Fruit fly (Drosophila melanogaster) Kc167 (cell line): ENCODE results near the gene janA.

ENCODE experiments used
- Myc ChIP-seq: fragments of >200 bp; optimal IDR thresholded peaks from 2 replicates; lab custom pipeline; 2017; ENCODE audit warnings: missing external identifiers
- Sin3A ChIP-seq: fragments of >200 bp; optimal IDR thresholded peaks from 2 replicates; lab custom pipeline; 2018; ENCODE audit warnings: missing external identifiers
- h ChIP-seq: fragments of >200 bp; optimal IDR thresholded peaks from 3 replicates; lab custom pipeline; 2018; ENCODE audit warnings: missing external identifiers
- insv ChIP-seq: fragments of >200 bp; optimal IDR thresholded peaks from 3 replicates; lab custom pipeline; 2018; ENCODE audit warnings: missing external identifiers
- psq ChIP-seq: fragments of >200 bp; optimal IDR thresholded peaks from 2 replicates; lab custom pipeline; 2017; ENCODE audit warnings: missing external identifiers
- ttk ChIP-seq: sonication (Bioruptor generic); optimal IDR thresholded peaks from 2 replicates; lab custom pipeline; 2017; ENCODE audit warnings: missing external identifiers

Gene janA

DNA sequence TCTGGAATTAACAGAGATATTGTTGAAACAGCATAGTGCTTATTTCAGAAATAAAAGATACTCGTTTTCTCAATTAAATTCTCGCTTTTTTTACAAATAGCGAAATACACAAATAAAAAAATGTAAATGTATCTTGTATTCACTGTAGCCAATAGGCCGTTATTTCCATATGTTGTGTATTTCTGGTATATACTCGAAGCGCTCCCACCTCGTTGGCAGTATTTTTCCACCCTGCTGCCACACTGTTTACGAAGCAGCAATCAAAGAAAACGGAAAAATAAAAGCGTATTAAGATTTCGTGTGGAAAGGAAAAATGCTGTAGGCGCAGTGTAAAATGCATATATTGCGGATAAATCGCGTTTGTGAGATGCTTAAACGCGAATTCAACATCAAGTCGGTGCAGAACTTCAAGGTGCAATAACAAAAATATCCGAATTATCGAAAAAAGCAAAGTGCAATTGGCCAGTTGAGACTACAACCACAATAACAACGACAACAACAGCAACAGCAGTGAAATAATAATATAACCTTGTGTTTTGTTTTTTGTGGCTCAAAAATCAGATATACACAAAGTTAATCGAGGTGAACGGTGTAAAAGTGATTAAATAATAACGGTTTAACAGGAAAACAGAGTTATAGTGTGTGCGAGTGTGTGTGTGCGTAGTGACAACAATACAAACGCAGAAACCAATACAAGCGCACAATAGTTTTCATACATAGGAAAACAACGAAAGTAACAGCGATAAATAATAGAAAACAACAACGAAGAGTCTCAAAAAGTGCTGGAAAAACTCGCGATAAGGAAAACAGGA is 18.9 kb upstream of the janA start, which contains the start of gene sima:
Gene sima, plus strand, starts transcription at position 255 of the 812 bp plus-strand sequence.
- TF ChIP-seq psq (lab: Kevin White, UChicago), result peak; percentile 93
- TF ChIP-seq Sin3A, result no peak

DNA sequence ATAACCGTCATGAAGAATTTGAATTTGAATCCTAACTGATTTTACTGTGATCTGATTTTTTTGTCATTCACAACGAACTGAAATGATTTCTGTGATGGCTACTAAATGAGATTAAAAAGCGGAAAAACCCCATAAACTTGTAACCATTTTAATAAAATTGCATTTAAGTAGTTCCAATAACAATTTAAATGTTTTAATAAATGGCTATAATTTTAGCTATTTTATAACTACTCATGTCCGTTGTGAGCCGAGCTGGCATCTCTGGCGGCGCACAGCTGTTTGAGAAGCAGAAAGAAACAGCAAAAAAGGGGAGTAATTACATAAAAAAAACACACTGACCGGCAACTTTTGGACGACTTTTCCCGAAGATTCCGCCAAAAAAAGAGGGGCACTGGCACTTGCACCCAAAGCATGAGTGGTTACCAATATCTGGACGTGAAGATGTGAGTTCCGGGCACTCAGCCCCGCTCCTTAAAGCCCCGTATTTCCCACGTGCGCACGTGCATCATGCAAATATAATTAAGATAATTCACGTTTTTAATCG is 17.3 kb upstream of the janA start, which contains the start of the genes CG7950 and Rpp14a:
Gene CG7950, plus strand, starts transcription at position 268 of the 544 bp plus-strand sequence.
Gene Rpp14a, plus strand, starts transcription at position 268 of the 544 bp plus-strand sequence.
- no peak for TF ChIP-seq h (lab: Kevin White, UChicago)
- TF ChIP-seq Myc (lab: Kevin White, UChicago), result no peak
- TF ChIP-seq ttk (lab: Kevin White, UChicago), result no peak
- no peak for TF ChIP-seq psq (lab: Kevin White, UChicago)
- TF ChIP-seq insv (lab: Kevin White, UChicago), result no peak
- TF ChIP-seq Sin3A, result no peak

DNA sequence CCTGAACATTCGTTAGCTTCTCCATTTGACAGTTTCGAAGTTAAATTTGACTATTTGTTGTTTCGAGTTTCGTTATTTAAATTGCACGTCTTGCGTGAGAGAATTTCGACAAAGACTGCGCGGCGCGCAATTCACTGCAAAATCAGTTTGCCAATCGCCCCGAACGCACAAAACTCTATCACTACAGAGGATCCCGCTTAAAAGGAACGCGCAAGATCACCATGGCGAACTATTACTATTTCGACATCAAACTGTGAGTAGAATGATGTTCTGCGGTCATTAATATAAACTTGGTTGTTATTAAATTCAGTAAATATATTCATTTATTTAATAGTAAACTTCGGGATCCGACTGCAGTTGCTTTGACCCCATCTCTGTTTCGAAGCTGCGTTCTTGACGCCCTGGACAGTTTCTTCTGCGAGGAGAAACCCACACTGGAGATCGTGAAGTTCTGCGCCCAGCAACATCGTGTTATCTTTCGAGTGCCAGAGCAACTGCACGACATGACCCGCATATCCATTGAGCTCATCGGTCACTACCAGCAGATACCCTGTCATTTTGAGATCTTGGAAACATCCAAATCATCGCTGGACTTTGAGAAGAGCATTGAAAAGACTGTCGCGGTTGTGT is 16.7 kb upstream of the janA start, which contains the start of the genes Rpp14b and spn-A:
Gene Rpp14b, plus strand, starts transcription at position 43 of the 630 bp plus-strand sequence.
Gene spn-A, minus strand, starts transcription at position 123 of the 630 bp plus-strand sequence.
- no peak for TF ChIP-seq Sin3A
- no peak for TF ChIP-seq psq (lab: Kevin White, UChicago)
- TF ChIP-seq ttk (lab: Kevin White, UChicago), result no peak
- no peak for TF ChIP-seq Myc (lab: Kevin White, UChicago)
- TF ChIP-seq insv (lab: Kevin White, UChicago), result peak; percentile 11
- TF ChIP-seq h (lab: Kevin White, UChicago), result peak; percentile 26

DNA sequence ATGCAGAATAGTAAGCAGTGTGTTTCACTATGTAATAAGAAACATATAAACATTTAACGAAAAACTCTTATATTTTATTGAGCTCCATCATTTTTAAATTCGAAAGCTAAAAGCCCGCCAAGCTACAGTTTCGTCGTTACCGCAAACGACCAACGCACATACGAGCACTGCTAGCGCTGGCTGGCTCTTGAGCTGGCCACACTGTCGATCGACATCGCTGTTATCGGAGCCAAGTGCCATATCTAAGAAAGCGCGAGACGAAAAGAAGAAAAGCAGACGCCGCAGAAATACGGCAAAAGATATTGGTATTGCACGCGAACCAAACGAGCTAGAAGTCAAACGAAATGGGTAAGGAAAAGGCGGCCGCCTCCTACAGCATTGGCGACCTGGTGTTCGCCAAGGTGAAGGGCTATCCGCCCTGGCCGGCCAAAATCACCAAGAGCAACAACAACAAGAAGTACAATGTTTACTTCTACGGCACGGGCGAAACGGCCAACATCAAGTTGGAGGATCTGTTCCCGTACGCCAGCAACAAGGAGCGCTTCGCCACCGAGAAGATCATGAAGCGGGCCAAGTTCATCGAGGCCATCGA is 13.2 kb upstream of the janA start, which contains the start of gene Jasper:
Gene Jasper, plus strand, starts transcription at position 60 of the 592 bp plus-strand sequence.
- TF ChIP-seq psq (lab: Kevin White, UChicago), result no peak
- no peak for TF ChIP-seq Sin3A
- TF ChIP-seq h (lab: Kevin White, UChicago), result no peak
- TF ChIP-seq Myc (lab: Kevin White, UChicago), result no peak
- TF ChIP-seq insv (lab: Kevin White, UChicago), result no peak
- no peak for TF ChIP-seq ttk (lab: Kevin White, UChicago)

DNA sequence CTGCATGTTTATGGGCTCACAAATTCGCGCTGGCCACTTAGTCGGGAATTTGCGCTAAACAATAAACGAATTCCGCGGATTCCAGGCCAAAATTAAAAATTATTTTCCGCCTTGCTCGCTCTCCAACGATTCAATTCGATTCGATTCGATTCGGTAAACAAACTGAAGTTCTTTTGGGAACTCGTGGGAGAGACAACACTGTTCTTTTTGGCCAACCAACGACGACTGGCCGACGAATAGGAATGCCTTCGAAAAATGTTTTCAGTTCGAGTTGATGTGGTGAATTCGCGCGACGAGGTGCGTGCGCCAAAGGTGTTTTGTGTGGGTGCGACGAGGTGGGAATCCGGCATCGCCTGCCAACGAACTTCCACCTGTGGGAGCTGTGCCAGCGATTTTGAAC is 12.6 kb upstream of the janA start, which contains the start of gene CG15528:
Gene CG15528, minus strand, starts transcription at position 180 of the 400 bp plus-strand sequence.
- no peak for TF ChIP-seq Myc (lab: Kevin White, UChicago)
- no peak for TF ChIP-seq ttk (lab: Kevin White, UChicago)
- TF ChIP-seq insv (lab: Kevin White, UChicago), result no peak
- TF ChIP-seq Sin3A, result no peak

DNA sequence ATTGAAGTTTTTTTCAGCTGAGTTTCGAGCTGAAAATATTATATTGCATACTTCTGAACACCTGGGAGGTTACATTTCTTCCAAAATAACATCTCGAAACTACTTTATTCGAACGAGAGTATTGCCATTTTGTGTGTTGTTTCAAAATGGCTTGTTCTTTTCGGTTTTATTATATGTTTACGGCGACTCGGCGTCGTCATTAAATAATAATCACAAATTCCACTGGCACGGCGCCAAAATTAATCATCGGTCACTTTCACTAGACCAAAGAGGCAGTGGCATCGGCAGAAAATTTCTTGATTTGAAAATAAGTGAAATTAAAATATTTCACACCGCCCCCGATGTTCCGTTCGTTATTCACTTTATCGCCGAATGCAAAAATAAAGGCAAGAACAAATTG is 11.1 kb upstream of the janA start:
- no peak for TF ChIP-seq psq (lab: Kevin White, UChicago)
- TF ChIP-seq Sin3A, result no peak
- TF ChIP-seq Myc (lab: Kevin White, UChicago), result no peak
- TF ChIP-seq ttk (lab: Kevin White, UChicago), result no peak
- no peak for TF ChIP-seq h (lab: Kevin White, UChicago)
- no peak for TF ChIP-seq insv (lab: Kevin White, UChicago)

DNA sequence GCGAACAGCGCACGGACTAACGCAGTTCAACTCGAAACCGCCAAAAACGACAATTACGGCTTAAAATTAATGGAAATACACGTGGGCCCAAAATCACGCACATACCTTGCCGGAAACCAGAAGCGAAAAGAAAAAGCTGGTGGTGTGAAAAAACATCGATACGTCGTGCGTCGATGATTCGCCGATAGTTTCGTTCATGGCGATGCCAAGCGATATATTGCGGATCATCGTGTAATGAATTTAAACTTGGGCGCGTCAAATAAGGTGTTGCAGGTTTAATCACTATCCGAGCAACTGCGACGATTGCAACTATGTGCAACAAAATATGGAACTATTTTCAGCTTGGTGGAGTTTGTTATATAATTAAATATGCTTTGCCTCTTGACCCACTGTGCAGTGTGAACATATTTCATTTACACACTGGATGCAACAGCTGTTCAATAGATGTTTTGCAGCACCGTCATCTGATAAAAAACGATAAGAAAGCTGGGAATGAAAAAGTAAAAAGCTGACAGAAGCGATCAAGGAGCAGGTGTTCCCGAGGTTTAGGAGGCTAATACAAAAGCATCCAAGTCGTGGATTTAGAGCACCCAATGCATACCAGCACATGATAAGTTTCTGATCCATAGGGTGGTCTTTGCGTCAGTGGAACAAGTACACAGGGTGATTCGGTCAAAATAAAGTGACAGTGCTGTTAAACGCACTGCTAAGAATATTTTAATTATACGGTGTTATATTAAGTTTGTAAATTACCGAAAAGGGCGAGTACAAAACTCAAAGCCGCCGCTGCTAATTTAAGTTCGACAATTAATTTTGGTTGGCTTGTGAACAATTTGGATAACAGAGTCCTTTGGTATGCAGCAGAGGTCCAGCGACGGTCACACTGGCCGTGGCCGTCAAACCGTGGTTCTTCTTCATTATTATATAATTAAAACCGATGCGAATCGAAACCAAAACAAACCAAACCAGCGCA is 7.0 kb upstream of the janA start, which contains the start of the genes RpL32 and CG7943:
Gene RpL32, minus strand, starts transcription at position 133 of the 973 bp plus-strand sequence.
Gene CG7943, plus strand, starts transcription at position 442 of the 973 bp plus-strand sequence.
- TF ChIP-seq ttk (lab: Kevin White, UChicago) (no peak), insv (lab: Kevin White, UChicago) (no peak), psq (lab: Kevin White, UChicago) (no peak), Sin3A (no peak), Myc (lab: Kevin White, UChicago) (no peak), h (lab: Kevin White, UChicago) (no peak)

DNA sequence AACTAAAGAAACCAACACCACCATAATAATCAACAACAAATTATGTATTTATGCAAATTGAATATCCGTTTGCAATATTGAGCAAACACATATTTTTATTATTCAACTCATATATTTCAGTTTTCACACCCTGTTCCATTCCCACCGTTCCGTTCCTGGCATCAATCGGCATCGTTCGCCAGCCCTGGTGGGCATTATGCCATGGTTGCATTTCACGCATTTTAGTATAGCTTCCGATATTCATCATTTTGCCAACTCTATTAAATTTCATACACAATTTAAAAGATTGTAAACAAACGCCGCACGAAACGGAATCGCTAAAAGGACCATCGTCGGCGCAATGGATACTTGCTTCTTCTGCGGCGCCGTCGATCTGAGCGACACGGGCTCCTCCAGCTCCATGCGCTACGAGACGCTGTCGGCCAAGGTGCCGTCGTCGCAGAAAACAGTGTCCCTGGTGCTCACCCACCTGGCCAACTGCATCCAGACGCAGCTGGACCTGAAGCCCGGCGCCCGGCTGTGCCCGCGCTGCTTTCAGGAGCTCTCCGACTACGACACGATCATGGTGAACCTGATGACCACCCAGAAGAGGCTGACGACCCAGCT is 3.9 kb upstream of the janA start, which contains the start of gene Sry-delta:
Gene Sry-delta, plus strand, starts transcription at position 203 of the 606 bp plus-strand sequence.
- no peak for TF ChIP-seq ttk (lab: Kevin White, UChicago)
- no peak for TF ChIP-seq Sin3A
- TF ChIP-seq h (lab: Kevin White, UChicago), result no peak
- no peak for TF ChIP-seq insv (lab: Kevin White, UChicago)
- TF ChIP-seq psq (lab: Kevin White, UChicago), result no peak
- TF ChIP-seq Myc (lab: Kevin White, UChicago), result no peak

DNA sequence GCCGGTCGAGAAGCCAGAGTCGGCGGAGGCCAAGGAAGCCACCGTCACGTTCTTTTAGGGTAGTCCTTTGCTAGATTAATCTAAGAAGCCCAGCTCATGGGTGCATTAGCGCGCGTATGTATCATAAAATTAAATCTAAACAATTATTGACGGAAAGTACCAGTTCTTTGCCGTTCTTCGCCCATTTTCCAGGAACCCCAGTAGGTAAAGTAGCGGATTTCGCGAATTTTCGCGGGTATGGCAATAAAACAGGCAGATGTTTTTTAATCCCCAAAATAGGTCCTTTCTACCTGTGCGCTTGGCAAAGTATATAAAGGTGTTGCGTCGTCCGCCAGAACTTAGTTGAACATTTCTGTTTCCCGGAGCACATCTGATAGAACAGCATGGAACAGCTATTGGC is 1.5 kb upstream of the janA start:
- TF ChIP-seq Sin3A, result no peak
- no peak for TF ChIP-seq ttk (lab: Kevin White, UChicago)
- no peak for TF ChIP-seq insv (lab: Kevin White, UChicago)
- no peak for TF ChIP-seq Myc (lab: Kevin White, UChicago)
- TF ChIP-seq h (lab: Kevin White, UChicago), result no peak
- no peak for TF ChIP-seq psq (lab: Kevin White, UChicago)
